Worm (Caenorhabditis elegans) whole organism, L3 larva: ENCODE data around the gene gnrr-2.

Experiments
- R02D3.7 ChIP-seq: fragments of 150-350 bp; optimal IDR thresholded peaks from 2 replicates; lab custom pipeline; 2014; ENCODE audit warnings: missing biosample characterization, missing genetic modification characterization
- ZK546.5 ChIP-seq: sonication (generic microtip); optimal IDR thresholded peaks from 2 replicates; lab custom pipeline; 2017; ENCODE audit warnings: missing biosample characterization, missing genetic modification characterization
- aly-2 ChIP-seq: fragments of 150-350 bp; optimal IDR thresholded peaks from 2 replicates; lab custom pipeline; 2014; ENCODE audit warnings: missing biosample characterization, missing genetic modification characterization
- ama-1 ChIP-seq: fragments of 150-350 bp; optimal IDR thresholded peaks from 2 replicates; lab custom pipeline; 2018
- ceh-16 ChIP-seq: sonication (generic microtip); optimal IDR thresholded peaks from 2 replicates; lab custom pipeline; 2017; ENCODE audit warnings: missing biosample characterization, missing genetic modification characterization
- ceh-28 ChIP-seq: fragments of 150-350 bp; optimal IDR thresholded peaks from 2 replicates; lab custom pipeline; 2014; ENCODE audit warnings: missing biosample characterization, missing genetic modification reagents, missing genetic modification characterization
- ceh-82 ChIP-seq: fragments of 150-350 bp; optimal IDR thresholded peaks from 2 replicates; lab custom pipeline; 2014; ENCODE audit warnings: missing biosample characterization, missing genetic modification characterization
- ceh-9 ChIP-seq: sonication (generic microtip); optimal IDR thresholded peaks from 2 replicates; lab custom pipeline; 2018; ENCODE audit warnings: missing biosample characterization, missing genetic modification characterization
- daf-12 ChIP-seq: fragments of 150-350 bp; optimal IDR thresholded peaks from 2 replicates; lab custom pipeline; 2014; ENCODE audit warnings: missing biosample characterization, missing genetic modification reagents, missing genetic modification characterization
- egl-27 ChIP-seq: sonication (generic microtip); optimal IDR thresholded peaks from 4 replicates; lab custom pipeline; 2017; ENCODE audit warnings: missing biosample characterization, missing genetic modification reagents, missing genetic modification characterization
- egl-5 ChIP-seq: fragments of 150-350 bp; optimal IDR thresholded peaks from 2 replicates; lab custom pipeline; 2017; ENCODE audit warnings: missing biosample characterization, missing genetic modification reagents, missing genetic modification characterization, inconsistent platforms
- elt-1 ChIP-seq: fragments of 150-350 bp; optimal IDR thresholded peaks from 2 replicates; lab custom pipeline; 2014; ENCODE audit warnings: missing biosample characterization, missing genetic modification characterization
- elt-2 ChIP-seq: sonication (generic microtip); optimal IDR thresholded peaks from 2 replicates; lab custom pipeline; 2016; ENCODE audit warnings: missing genetic modification reagents, mild to moderate bottlenecking, missing genetic modification characterization, missing compliant biosample characterization
- elt-3 ChIP-seq, 3 experiments: fragments of 150-350 bp in 1 of 3; sonication (generic microtip) in 2 of 3; optimal IDR thresholded peaks; 2 replicates in 2 of 3; 4 replicates in 1 of 3; lab custom pipeline; 2014 to 2017; ENCODE audit warnings: missing biosample characterization in 3 of 3, missing genetic modification characterization in 3 of 3
- eor-1 ChIP-seq, 2 experiments: fragments of 150-350 bp; optimal IDR thresholded peaks; 2 replicates each; lab custom pipeline; 2014 to 2018; ENCODE audit warnings: missing biosample characterization in 2 of 2, missing genetic modification characterization in 2 of 2
- fkh-10 ChIP-seq: sonication (generic microtip); optimal IDR thresholded peaks from 2 replicates; lab custom pipeline; 2017; ENCODE audit warnings: missing biosample characterization, missing genetic modification reagents, missing genetic modification characterization
- fkh-2 ChIP-seq: fragments of 150-350 bp; optimal IDR thresholded peaks from 2 replicates; lab custom pipeline; 2014; ENCODE audit warnings: missing biosample characterization, missing genetic modification reagents, missing genetic modification characterization
- fos-1 ChIP-seq: fragments of 150-350 bp; optimal IDR thresholded peaks from 2 replicates; lab custom pipeline; 2014; ENCODE audit warnings: missing biosample characterization, missing genetic modification characterization
- hmg-11 ChIP-seq: sonication (generic microtip); optimal IDR thresholded peaks from 2 replicates; lab custom pipeline; 2016; ENCODE audit warnings: missing genetic modification characterization, missing compliant biosample characterization
- lin-15B ChIP-seq: fragments of 150-350 bp; optimal IDR thresholded peaks from 2 replicates; lab custom pipeline; 2014; ENCODE audit warnings: missing biosample characterization, missing genetic modification characterization
- lin-39 ChIP-seq: fragments of 150-350 bp; optimal IDR thresholded peaks from 2 replicates; lab custom pipeline; 2018; ENCODE audit warnings: missing biosample characterization, missing genetic modification reagents, missing genetic modification characterization
- lsy-12 ChIP-seq: sonication (generic microtip); optimal IDR thresholded peaks from 2 replicates; lab custom pipeline; 2016; ENCODE audit warnings: mild to moderate bottlenecking, missing genetic modification characterization, missing compliant biosample characterization
- mdl-1 ChIP-seq: fragments of 150-350 bp; optimal IDR thresholded peaks from 2 replicates; lab custom pipeline; 2014; ENCODE audit warnings: missing biosample characterization, missing genetic modification characterization
- nfya-1 ChIP-seq: sonication (generic microtip); optimal IDR thresholded peaks from 2 replicates; lab custom pipeline; 2017; ENCODE audit warnings: missing genetic modification characterization, mild to moderate bottlenecking, missing compliant biosample characterization, antibody characterized with exemption, moderate library complexity; ENCODE audit not compliant: insufficient read depth
- nhr-11 ChIP-seq: fragments of 150-350 bp; optimal IDR thresholded peaks from 2 replicates; lab custom pipeline; 2014; ENCODE audit warnings: missing biosample characterization, missing genetic modification characterization
- nhr-12 ChIP-seq: fragments of 150-350 bp; optimal IDR thresholded peaks from 2 replicates; lab custom pipeline; 2014; ENCODE audit warnings: missing biosample characterization, missing genetic modification characterization
- nhr-237 ChIP-seq: fragments of 150-350 bp; optimal IDR thresholded peaks from 2 replicates; lab custom pipeline; 2014; ENCODE audit warnings: missing biosample characterization, missing genetic modification characterization
- nhr-25 ChIP-seq: sonication (generic microtip); optimal IDR thresholded peaks from 2 replicates; lab custom pipeline; 2017; ENCODE audit warnings: missing biosample characterization, missing genetic modification characterization
- nhr-28 ChIP-seq: fragments of 150-350 bp; optimal IDR thresholded peaks from 2 replicates; lab custom pipeline; 2014; ENCODE audit warnings: missing biosample characterization, missing genetic modification characterization
- nhr-43 ChIP-seq: sonication (generic microtip); optimal IDR thresholded peaks from 2 replicates; lab custom pipeline; 2016; ENCODE audit warnings: mild to moderate bottlenecking, missing genetic modification characterization, missing compliant biosample characterization; ENCODE audit not compliant: poor library complexity, severe bottlenecking
- nhr-77 ChIP-seq: fragments of 150-350 bp; optimal IDR thresholded peaks from 2 replicates; lab custom pipeline; 2014; ENCODE audit warnings: missing biosample characterization, missing genetic modification characterization
- pqm-1 ChIP-seq: fragments of 150-350 bp; optimal IDR thresholded peaks from 2 replicates; lab custom pipeline; 2017; ENCODE audit warnings: missing biosample characterization, missing genetic modification characterization, inconsistent platforms
- skn-1 ChIP-seq: fragments of 150-350 bp; optimal IDR thresholded peaks from 2 replicates; lab custom pipeline; 2014; ENCODE audit warnings: missing biosample characterization, missing genetic modification characterization
- tbx-2 ChIP-seq: sonication (generic microtip); optimal IDR thresholded peaks from 2 replicates; lab custom pipeline; 2016; ENCODE audit warnings: mild to moderate bottlenecking, missing genetic modification characterization, missing compliant biosample characterization
- unc-39 ChIP-seq: sonication (generic microtip); optimal IDR thresholded peaks from 4 replicates; lab custom pipeline; 2017; ENCODE audit warnings: missing biosample characterization, missing genetic modification characterization
- unc-62 ChIP-seq: fragments of 150-350 bp; sonication (generic microtip); optimal IDR thresholded peaks from 4 replicates; lab custom pipeline; 2014; ENCODE audit warnings: missing biosample characterization, missing genetic modification reagents, missing genetic modification characterization
- zag-1 ChIP-seq: fragments of 150-350 bp; optimal IDR thresholded peaks from 2 replicates; lab custom pipeline; 2014; ENCODE audit warnings: missing biosample characterization, missing genetic modification characterization
- ztf-11 ChIP-seq: fragments of 150-350 bp; optimal IDR thresholded peaks from 2 replicates; lab custom pipeline; 2014; ENCODE audit warnings: missing biosample characterization, missing genetic modification characterization
- ztf-4 ChIP-seq: fragments of 150-350 bp; optimal IDR thresholded peaks from 2 replicates; lab custom pipeline; 2014; ENCODE audit warnings: missing biosample characterization, missing genetic modification characterization

gnrr-2 gene

ce11 chrV:14438099-14438739 is 29.3 kb downstream of the gnrr-2 start:
- no peak for TF ChIP-seq eor-1 (tag; optimal IDR thresholded peaks at IDR 0.05; lab: Kevin White, UChicago)
- peak; percentile 31 for TF ChIP-seq nhr-25 (tag; lab: Kevin White, UChicago)

ce11 chrV:14439236-14439635 is 30.4 kb downstream of the gnrr-2 start:
- peak; percentile 31 for TF ChIP-seq nhr-25 (tag; lab: Kevin White, UChicago)
- TF ChIP-seq nhr-11 (tag; lab: Kevin White, UChicago) = no peak
- TF ChIP-seq ceh-82 (tag; lab: Kevin White, UChicago) = no peak
- TF ChIP-seq, all 47 proteins: peak for 1

- TF ChIP-seq ztf-11 (tag; lab: Kevin White, UChicago) = no peak
- TF ChIP-seq ztf-4 = no peak
- no peak for TF ChIP-seq ZK546.5
- no peak for TF ChIP-seq fkh-2 (tag; lab: Kevin White, UChicago)
- no peak for TF ChIP-seq aly-2 (tag; lab: Kevin White, UChicago)
- no peak for TF ChIP-seq daf-12 (tag; lab: Kevin White, UChicago)
- no peak for TF ChIP-seq tbx-2 (tag; lab: Kevin White, UChicago)
These were observed 32.0 kb downstream of the gnrr-2 start, which contains the start of gene F23B12.4 for ce11 chrV:14440841-14441240. Gene F23B12.4 (plus strand): TSS chrV:14441141.

ce11 chrV:14446453-14446852 is 37.6 kb downstream of the gnrr-2 start:
- TF ChIP-seq ZK546.5 = no peak
- no peak for TF ChIP-seq nhr-77 (tag; lab: Kevin White, UChicago)
- TF ChIP-seq nhr-25 (tag; lab: Kevin White, UChicago) = no peak
- TF ChIP-seq lin-39 (tag; lab: Kevin White, UChicago) = no peak
- TF ChIP-seq nhr-11 (tag; lab: Kevin White, UChicago) = no peak
- no peak for TF ChIP-seq fos-1 (tag; lab: Kevin White, UChicago)
- no peak for TF ChIP-seq daf-12 (tag; lab: Kevin White, UChicago)
- TF ChIP-seq hmg-11 (tag; lab: Kevin White, UChicago) = no peak
- no peak for TF ChIP-seq nhr-237
- TF ChIP-seq R02D3.7 (tag; lab: Kevin White, UChicago) = no peak
- TF ChIP-seq unc-39 (tag; lab: Kevin White, UChicago) = no peak
- no peak for TF ChIP-seq unc-62 (GFP tag; lab: Kevin White, UChicago)
- TF ChIP-seq ceh-82 (tag; lab: Kevin White, UChicago) = no peak
- TF ChIP-seq nfya-1 (tag; lab: Kevin White, UChicago) = no peak
- no peak for TF ChIP-seq nhr-28 (tag; lab: Kevin White, UChicago)
- TF ChIP-seq mdl-1 = no peak
- no peak for TF ChIP-seq ztf-4
- TF ChIP-seq lsy-12 (tag; lab: Kevin White, UChicago) = no peak
- TF ChIP-seq lin-15B (tag; lab: Kevin White, UChicago) = no peak
- TF ChIP-seq ceh-28 = no peak

- TF ChIP-seq zag-1 (tag; lab: Kevin White, UChicago) (no peak), egl-5 (tag; lab: Kevin White, UChicago) (no peak), mdl-1 (no peak), egl-27 (tag; lab: Kevin White, UChicago) (no peak), R02D3.7 (tag; lab: Kevin White, UChicago) (no peak), nhr-11 (tag; lab: Kevin White, UChicago) (no peak), elt-2 (tag; lab: Kevin White, UChicago) (peak; percentile 86), aly-2 (tag; lab: Kevin White, UChicago) (no peak), ceh-82 (tag; lab: Kevin White, UChicago) (no peak), fkh-2 (tag; lab: Kevin White, UChicago) (no peak), nhr-77 (tag; lab: Kevin White, UChicago) (no peak), ama-1 (lab: Kevin White, UChicago) (no peak), daf-12 (tag; lab: Kevin White, UChicago) (no peak), nhr-43 (no peak), elt-1 (tag; lab: Kevin White, UChicago) (no peak), lin-15B (tag; lab: Kevin White, UChicago) (peak; percentile 36), hmg-11 (tag; lab: Kevin White, UChicago) (peak; percentile 59), ceh-16 (no peak), pqm-1 (peak; percentile 78), nhr-28 (tag; lab: Kevin White, UChicago) (no peak), ztf-4 (no peak), fkh-10 (GFP tag; lab: Kevin White, UChicago) (no peak), nhr-237 (no peak), ztf-11 (tag; lab: Kevin White, UChicago) (no peak), lin-39 (tag; lab: Kevin White, UChicago) (no peak), skn-1 (tag; lab: Kevin White, UChicago) (no peak), elt-3 (tag; optimal IDR thresholded peaks at IDR 0.05; lab: Kevin White, UChicago) (no peak), ceh-9 (tag; lab: Kevin White, UChicago) (no peak), nhr-12 (tag; lab: Kevin White, UChicago) (no peak)
These were observed 38.4 kb downstream of the gnrr-2 start, which contains the start of the genes dlat-1 and fntb-1 for ce11 chrV:14447240-14447763. Gene dlat-1 (minus strand): TSS chrV:14447290. Gene fntb-1 (plus strand): TSS chrV:14447651.
